Worm (Caenorhabditis elegans): Measurements from ENCODE around the gene Y51H4A.1.
"Not testable (repeated sequence)": the region's sequence is repeated elsewhere in the genome, so short reads cannot be mapped to it uniquely, and the experiment has no call there.

ce11 chrIV:16507132-16507531 is 30.0 kb upstream of the Y51H4A.1 start, which contains the start of gene Y51H4A.935:
- not testable (repeated sequence) for TF ChIP-seq W03F9.2, him-1, dao-5 (tag; optimal IDR thresholded peaks at IDR 0.05)

Data from whole organism, L4/young adult.